Fruit fly (Drosophila melanogaster) whole organism, embryonic: Measurements from ENCODE around the gene CG32633.

Source experiments
- Atf3 ChIP-seq: fragments of 200-800 bp; sonication (Bioruptor generic); optimal IDR thresholded peaks from 3 replicates; lab custom pipeline; 2016; ENCODE audit warnings: missing biosample characterization, missing genetic modification characterization
- B-H1 ChIP-seq: fragments of 200-800 bp; sonication (Bioruptor generic); IDR thresholded peaks from 3 replicates; pipeline ENCODE4 v1.3.6; 2022; ENCODE audit warnings: missing biosample characterization, missing genetic modification characterization
- CG10366 ChIP-seq: fragments of 200-800 bp; sonication (Bioruptor generic); IDR thresholded peaks from 2 replicates; pipeline ENCODE4 v1.3.6; 2022; ENCODE audit warnings: missing biosample characterization, missing genetic modification characterization
- CG10979 ChIP-seq: fragments of 200-800 bp; sonication (Bioruptor generic); optimal IDR thresholded peaks from 2 replicates; lab custom pipeline; 2018; ENCODE audit warnings: missing biosample characterization, mild to moderate bottlenecking, missing genetic modification characterization, moderate library complexity
- CG11695 ChIP-seq: fragments of 200-800 bp; sonication (Bioruptor generic); IDR thresholded peaks from 3 replicates; pipeline ENCODE4 v1.3.6; 2022; ENCODE audit warnings: missing biosample characterization, missing genetic modification characterization
- CG1602 ChIP-seq: fragments of 200-800 bp; sonication (Bioruptor generic); optimal IDR thresholded peaks from 3 replicates; lab custom pipeline; 2016; ENCODE audit warnings: missing biosample characterization, missing genetic modification characterization
- CG17328 ChIP-seq: fragments of 200-800 bp; sonication (Bioruptor generic); IDR thresholded peaks from 2 replicates; pipeline ENCODE4 v1.3.6; 2022; ENCODE audit warnings: missing biosample characterization, missing genetic modification characterization
- CG17359 ChIP-seq: fragments of 200-800 bp; sonication (Bioruptor generic); optimal IDR thresholded peaks from 3 replicates; lab custom pipeline; 2018; ENCODE audit warnings: missing biosample characterization, mild to moderate bottlenecking, missing genetic modification characterization, moderate library complexity
- CG1792 ChIP-seq: fragments of 200-800 bp; sonication (Bioruptor generic); optimal IDR thresholded peaks from 2 replicates; lab custom pipeline; 2016; ENCODE audit warnings: missing biosample characterization, missing genetic modification characterization
- CG31365 ChIP-seq: fragments of 200-800 bp; sonication (Bioruptor generic); optimal IDR thresholded peaks from 2 replicates; lab custom pipeline; 2018; ENCODE audit warnings: missing biosample characterization, mild to moderate bottlenecking, missing genetic modification characterization
- CG32532 ChIP-seq: fragments of 200-800 bp; sonication (Bioruptor generic); IDR thresholded peaks from 2 replicates; pipeline ENCODE4 v1.3.6; 2022; ENCODE audit warnings: missing biosample characterization, missing genetic modification characterization
- CG7556 ChIP-seq: fragments of 200-800 bp; sonication (Bioruptor generic); optimal IDR thresholded peaks from 2 replicates; lab custom pipeline; 2017; ENCODE audit warnings: missing biosample characterization, mild to moderate bottlenecking, missing genetic modification characterization
- CG7745 ChIP-seq: fragments of 200-800 bp; sonication (Bioruptor generic); optimal IDR thresholded peaks from 2 replicates; lab custom pipeline; 2018; ENCODE audit warnings: missing biosample characterization, mild to moderate bottlenecking, missing genetic modification characterization, moderate library complexity
- CG9817 ChIP-seq: fragments of 200-800 bp; sonication (Bioruptor generic); optimal IDR thresholded peaks from 2 replicates; lab custom pipeline; 2018; ENCODE audit warnings: missing biosample characterization, mild to moderate bottlenecking, missing genetic modification characterization, moderate library complexity
- Dip2 ChIP-seq: fragments of 200-800 bp; sonication (Bioruptor generic); IDR thresholded peaks from 2 replicates; pipeline ENCODE4 v1.3.6; 2022; ENCODE audit warnings: missing biosample characterization, missing genetic modification characterization
- Eip74EF ChIP-seq, 2 experiments: fragments of 200-800 bp in 1 of 2; fragments of >200 bp in 1 of 2; sonication (Bioruptor generic) in 1 of 2; optimal IDR thresholded peaks; 2 replicates each; lab custom pipeline; 2017 to 2019; ENCODE audit warnings: missing biosample characterization in 2 of 2, missing genetic modification characterization in 2 of 2, mild to moderate bottlenecking in 1 of 2, moderate library complexity in 1 of 2
- Fer2 ChIP-seq: fragments of 200-800 bp; sonication (Bioruptor generic); optimal IDR thresholded peaks from 2 replicates; lab custom pipeline; 2018; ENCODE audit warnings: missing biosample characterization, mild to moderate bottlenecking, missing genetic modification characterization, moderate library complexity
- HLH3B ChIP-seq: fragments of 200-800 bp; sonication (Bioruptor generic); IDR thresholded peaks from 2 replicates; pipeline ENCODE4 v1.3.6; 2022; ENCODE audit warnings: missing biosample characterization, missing genetic modification characterization
- HLHmδ ChIP-seq: fragments of 200-800 bp; sonication (Bioruptor generic); optimal IDR thresholded peaks from 2 replicates; lab custom pipeline; 2018; ENCODE audit warnings: missing biosample characterization, mild to moderate bottlenecking, missing genetic modification characterization, moderate library complexity
- Hr51 ChIP-seq, 2 experiments: fragments of 200-800 bp; sonication (Bioruptor generic); optimal IDR thresholded peaks; 2 replicates in 1 of 2; 3 replicates in 1 of 2; lab custom pipeline; 2016 to 2018; ENCODE audit warnings: missing biosample characterization in 2 of 2, missing genetic modification characterization in 2 of 2, mild to moderate bottlenecking in 1 of 2, moderate library complexity in 1 of 2
- Kr ChIP-seq: fragments of 200-800 bp; sonication (Bioruptor generic); optimal IDR thresholded peaks from 2 replicates; lab custom pipeline; 2017; ENCODE audit warnings: missing biosample characterization, mild to moderate bottlenecking, missing genetic modification characterization
- MESR4 ChIP-seq: fragments of 200-800 bp; sonication (Bioruptor generic); optimal IDR thresholded peaks from 2 replicates; lab custom pipeline; 2018; ENCODE audit warnings: missing biosample characterization, mild to moderate bottlenecking, missing genetic modification characterization, moderate library complexity
- Max ChIP-seq: fragments of 200-800 bp; sonication (Bioruptor generic); optimal IDR thresholded peaks from 2 replicates; lab custom pipeline; 2016; ENCODE audit warnings: missing biosample characterization, mild to moderate bottlenecking, missing genetic modification characterization
- Spps ChIP-seq: fragments of 200-800 bp; sonication (Bioruptor generic); optimal IDR thresholded peaks from 2 replicates; lab custom pipeline; 2018; ENCODE audit warnings: missing biosample characterization, mild to moderate bottlenecking, missing genetic modification characterization
- ash1 ChIP-seq: fragments of 200-800 bp; sonication (Bioruptor generic); optimal IDR thresholded peaks from 2 replicates; lab custom pipeline; 2018; ENCODE audit warnings: missing biosample characterization, mild to moderate bottlenecking, missing genetic modification characterization
- bbx ChIP-seq: fragments of 200-800 bp; sonication (Bioruptor generic); IDR thresholded peaks from 2 replicates; pipeline ENCODE4 v1.3.6; 2022; ENCODE audit warnings: missing biosample characterization, missing genetic modification characterization; ENCODE audit not compliant: partially characterized antibody
- bsh ChIP-seq, 2 experiments: fragments of 200-800 bp; sonication (Bioruptor generic); optimal IDR thresholded peaks; 2 replicates each; lab custom pipeline; 2017 to 2018; ENCODE audit warnings: mild to moderate bottlenecking in 2 of 2, missing biosample characterization in 2 of 2, missing genetic modification characterization in 2 of 2, moderate library complexity in 1 of 2
- corto ChIP-seq: fragments of 200-800 bp; sonication (Bioruptor generic); optimal IDR thresholded peaks from 2 replicates; lab custom pipeline; 2016; ENCODE audit warnings: missing biosample characterization, mild to moderate bottlenecking, missing genetic modification characterization, moderate library complexity
- en ChIP-seq: fragments of 200-800 bp; sonication (Bioruptor generic); optimal IDR thresholded peaks from 2 replicates; lab custom pipeline; 2016; ENCODE audit warnings: missing biosample characterization, missing genetic modification characterization
- ewg ChIP-seq: fragments of 200-800 bp; sonication (Bioruptor generic); optimal IDR thresholded peaks from 3 replicates; lab custom pipeline; 2017; ENCODE audit warnings: mild to moderate bottlenecking, missing biosample characterization, missing genetic modification reagents, missing genetic modification characterization
- gsb ChIP-seq: fragments of 200-800 bp; sonication (Bioruptor generic); IDR thresholded peaks from 2 replicates; pipeline ENCODE4 v1.3.6; 2022; ENCODE audit warnings: missing biosample characterization, missing genetic modification characterization
- her ChIP-seq: fragments of 200-800 bp; sonication (Bioruptor generic); optimal IDR thresholded peaks from 2 replicates; lab custom pipeline; 2016; ENCODE audit warnings: missing biosample characterization, missing genetic modification characterization
- inv ChIP-seq: fragments of 200-800 bp; sonication (Bioruptor generic); IDR thresholded peaks from 2 replicates; pipeline ENCODE4 v1.3.6; 2022; ENCODE audit warnings: missing biosample characterization, missing genetic modification characterization; ENCODE audit not compliant: partially characterized antibody
- knrl ChIP-seq: fragments of 200-800 bp; sonication (Bioruptor generic); IDR thresholded peaks from 3 replicates; pipeline ENCODE4 v1.3.6; 2022; ENCODE audit warnings: missing biosample characterization, missing genetic modification characterization; ENCODE audit not compliant: partially characterized antibody
- lilli ChIP-seq: fragments of 200-800 bp; sonication (Bioruptor generic); optimal IDR thresholded peaks from 3 replicates; lab custom pipeline; 2016; ENCODE audit warnings: missing biosample characterization, missing genetic modification characterization
- lov ChIP-seq, 2 experiments: fragments of 200-800 bp in 1 of 2; fragments of >200 bp in 1 of 2; sonication (Bioruptor generic) in 1 of 2; IDR thresholded peaks in 1 of 2; optimal IDR thresholded peaks in 1 of 2; 2 replicates in 1 of 2; 3 replicates in 1 of 2; pipeline versions ENCODE4 v1.3.6 to Lab custom; 2017 to 2022; ENCODE audit warnings: missing biosample characterization in 1 of 2, missing genetic modification characterization in 1 of 2
- mld ChIP-seq: fragments of 200-800 bp; sonication (Bioruptor generic); IDR thresholded peaks from 3 replicates; pipeline ENCODE4 v1.3.6; 2022; ENCODE audit warnings: missing biosample characterization, missing genetic modification characterization; ENCODE audit not compliant: partially characterized antibody
- org-1 ChIP-seq: fragments of 200-800 bp; sonication (Bioruptor generic); optimal IDR thresholded peaks from 2 replicates; lab custom pipeline; 2017; ENCODE audit warnings: missing biosample characterization, missing genetic modification characterization
- peb ChIP-seq: fragments of 200-800 bp; sonication (Bioruptor generic); IDR thresholded peaks from 2 replicates; pipeline ENCODE4 v1.3.6; 2022; ENCODE audit warnings: missing biosample characterization, missing genetic modification characterization
- phol ChIP-seq: fragments of 200-800 bp; sonication (Bioruptor generic); optimal IDR thresholded peaks from 3 replicates; lab custom pipeline; 2018; ENCODE audit warnings: missing biosample characterization, mild to moderate bottlenecking, missing genetic modification characterization, moderate library complexity
- pros ChIP-seq: fragments of 200-800 bp; sonication (Bioruptor generic); optimal IDR thresholded peaks from 3 replicates; lab custom pipeline; 2019; ENCODE audit warnings: missing biosample characterization, mild to moderate bottlenecking, missing genetic modification characterization, moderate library complexity
- scrt ChIP-seq: fragments of 200-800 bp; sonication (Bioruptor generic); optimal IDR thresholded peaks from 2 replicates; lab custom pipeline; 2018; ENCODE audit warnings: missing biosample characterization, mild to moderate bottlenecking, missing genetic modification characterization, moderate library complexity
- ssp ChIP-seq: fragments of 200-800 bp; sonication (Bioruptor generic); IDR thresholded peaks from 2 replicates; pipeline ENCODE4 v1.3.6; 2022; ENCODE audit warnings: missing biosample characterization, missing genetic modification characterization
- stwl ChIP-seq: fragments of 200-800 bp; sonication (Bioruptor generic); optimal IDR thresholded peaks from 3 replicates; lab custom pipeline; 2018; ENCODE audit warnings: missing biosample characterization, mild to moderate bottlenecking, missing genetic modification characterization, moderate library complexity
- tap ChIP-seq: fragments of 200-800 bp; optimal IDR thresholded peaks from 3 replicates; lab custom pipeline; 2019; ENCODE audit warnings: missing biosample characterization, mild to moderate bottlenecking, missing genetic modification characterization, moderate library complexity
- tll ChIP-seq, 2 experiments: fragments of 200-800 bp in 1 of 2; fragments of >200 bp in 1 of 2; sonication (Bioruptor generic) in 1 of 2; optimal IDR thresholded peaks; 2 replicates each; lab custom pipeline; 2017 to 2019; ENCODE audit warnings: missing biosample characterization in 2 of 2, missing genetic modification characterization in 2 of 2, mild to moderate bottlenecking in 1 of 2, moderate library complexity in 1 of 2
- zen2 ChIP-seq: fragments of 200-800 bp; sonication (Bioruptor generic); IDR thresholded peaks from 3 replicates; pipeline ENCODE4 v1.3.6; 2022; ENCODE audit warnings: missing biosample characterization, missing genetic modification characterization; ENCODE audit not compliant: partially characterized antibody
- zfh2 ChIP-seq: fragments of 200-800 bp; sonication (Bioruptor generic); optimal IDR thresholded peaks from 2 replicates; lab custom pipeline; 2016; ENCODE audit warnings: missing biosample characterization, missing genetic modification characterization

The CG32633 gene

dm6 chrX:13572382-13572781, 10.9 kb downstream of the CG32633 start (continued):
- peak; percentile 73 for TF ChIP-seq CG7556 (GFP tag; lab: Kevin White, UChicago)
- peak; percentile 24 to 68 for TF ChIP-seq Hr51 (GFP tag; optimal IDR thresholded peaks at IDR 0.05; lab: Kevin White, UChicago)
- peak; percentile 68; the same call in 2 of the 3 replicates for TF ChIP-seq CG11695 (GFP tag; lab: Robert Waterston, UW)
- TF ChIP-seq Atf3 (GFP tag; lab: Kevin White, UChicago), result peak; percentile 14
- TF ChIP-seq stwl (tag; lab: Kevin White, UChicago), result no peak
- peak; percentile 64 for TF ChIP-seq lilli (GFP tag; lab: Kevin White, UChicago)
- TF ChIP-seq CG1602, result peak; percentile 34
- TF ChIP-seq lov (optimal IDR thresholded peaks at IDR 0.05; lab: Kevin White, UChicago), result no peak
- TF ChIP-seq lov (GFP tag; IDR thresholded peaks at IDR 0.05; lab: Robert Waterston, UW), result no peak
- TF ChIP-seq CG7745, result no peak
- no peak for TF ChIP-seq HLHmδ (GFP tag; lab: Kevin White, UChicago)
- peak; percentile 14 for TF ChIP-seq zfh2 (GFP tag; lab: Kevin White, UChicago)
- TF ChIP-seq CG10979 (tag; lab: Kevin White, UChicago), result peak; percentile 75
- no peak for TF ChIP-seq Fer2
- no peak for TF ChIP-seq knrl
- TF ChIP-seq Spps (tag; lab: Kevin White, UChicago), result peak; percentile 32
- no peak for TF ChIP-seq zen2
- TF ChIP-seq bbx (GFP tag; lab: Robert Waterston, UW), result no peak
- peak; percentile 43 for TF ChIP-seq CG10366 (GFP tag; lab: Robert Waterston, UW)
- no peak for TF ChIP-seq pros (GFP tag; lab: Kevin White, UChicago)
- peak; percentile 35 for TF ChIP-seq Max (GFP tag; lab: Kevin White, UChicago)
- peak; percentile 77 for TF ChIP-seq phol
- no peak for TF ChIP-seq corto (GFP tag; lab: Kevin White, UChicago)
- TF ChIP-seq CG9817 (tag; lab: Kevin White, UChicago), result peak; percentile 10
- peak; percentile 34; the same call in 1 of the 2 replicates for TF ChIP-seq CG17328 (GFP tag; lab: Robert Waterston, UW)
- peak; percentile 36; the same call in 1 of the 2 replicates for TF ChIP-seq ssp (GFP tag; lab: Robert Waterston, UW)
- no peak for TF ChIP-seq Dip2
- TF ChIP-seq CG31365, result no peak
- TF ChIP-seq gsb (GFP tag; lab: Robert Waterston, UW), result no peak
- TF ChIP-seq peb, result no peak
- TF ChIP-seq B-H1 (GFP tag; lab: Robert Waterston, UW), result peak; percentile 39; the same call in 1 of the 3 replicates
- TF ChIP-seq HLH3B (GFP tag; lab: Robert Waterston, UW), result 0 out of 2 replicates have a peak, but pooled peaks have one; percentile 27
- no peak for TF ChIP-seq Kr (GFP tag; lab: Kevin White, UChicago)
- TF ChIP-seq MESR4 (GFP tag; lab: Kevin White, UChicago), result no peak
- TF ChIP-seq mld, result no peak
- TF ChIP-seq Eip74EF (GFP tag; optimal IDR thresholded peaks at IDR 0.05; lab: Kevin White, UChicago), result peak in 1 of 2 experiments; percentile 35
- TF ChIP-seq scrt (GFP tag; lab: Kevin White, UChicago), result peak; percentile 18
- TF ChIP-seq her (GFP tag; lab: Kevin White, UChicago), result no peak
- TF ChIP-seq inv, result no peak
- no peak for TF ChIP-seq CG1792 (GFP tag; lab: Kevin White, UChicago)
- TF ChIP-seq en (GFP tag; lab: Kevin White, UChicago), result peak; percentile 28
- TF ChIP-seq ewg, result peak; percentile 31
- peak; percentile 58 for TF ChIP-seq org-1 (GFP tag; lab: Kevin White, UChicago)
- TF ChIP-seq CG32532 (GFP tag; lab: Robert Waterston, UW), result peak; percentile 26; the same call in 1 of the 2 replicates
- peak; percentile 47 for TF ChIP-seq CG17359
- TF ChIP-seq tap (tag; lab: Kevin White, UChicago), result peak; percentile 22
- no peak for TF ChIP-seq ash1 (GFP tag; lab: Kevin White, UChicago)
- peak in 1 of 2 experiments; percentile 74 for TF ChIP-seq bsh (GFP tag; optimal IDR thresholded peaks at IDR 0.05; lab: Kevin White, UChicago)
- TF ChIP-seq tll (GFP tag; optimal IDR thresholded peaks at IDR 0.05; lab: Kevin White, UChicago), result no peak
